Worm (Caenorhabditis elegans) whole organism, early embryonic: ENCODE data around the gene Y25C1A.13.
"Not testable (repeated sequence)": the region's sequence is repeated elsewhere in the genome, so short reads cannot be mapped to it uniquely, and the experiment has no call there.

Source experiments
- B0310.2 ChIP-seq: sonication (generic microtip); optimal IDR thresholded peaks from 2 replicates; lab custom pipeline; 2016; ENCODE audit warnings: mild to moderate bottlenecking, missing genetic modification characterization, missing compliant biosample characterization
- F13C5.2 ChIP-seq: sonication (generic microtip); optimal IDR thresholded peaks from 2 replicates; lab custom pipeline; 2017; ENCODE audit warnings: mild to moderate bottlenecking, missing genetic modification characterization, inconsistent platforms, missing compliant biosample characterization
- aly-1 ChIP-seq: sonication (generic microtip); optimal IDR thresholded peaks from 2 replicates; lab custom pipeline; 2016; ENCODE audit warnings: missing genetic modification characterization, missing compliant biosample characterization
- ama-1 ChIP-seq: fragments of 150-350 bp; optimal IDR thresholded peaks from 2 replicates; lab custom pipeline; 2014
- ceh-13 ChIP-seq: fragments of 200-800 bp; sonication (Bioruptor generic); optimal IDR thresholded peaks from 2 replicates; lab custom pipeline; 2018; ENCODE audit warnings: mild to moderate bottlenecking, missing genetic modification characterization, missing compliant biosample characterization
- ceh-36 ChIP-seq: sonication (generic microtip); optimal IDR thresholded peaks from 2 replicates; lab custom pipeline; 2016; ENCODE audit warnings: missing genetic modification characterization, inconsistent platforms, missing compliant biosample characterization
- ets-7 ChIP-seq: sonication (generic microtip); optimal IDR thresholded peaks from 2 replicates; lab custom pipeline; 2016; ENCODE audit warnings: missing genotype, missing genetic modification characterization, missing compliant biosample characterization
- flt-1 ChIP-seq: fragments of 200-800 bp; sonication (Bioruptor generic); IDR thresholded peaks from 2 replicates; pipeline ENCODE4 v1.3.6; 2022; ENCODE audit warnings: missing genetic modification characterization, missing compliant biosample characterization
- hmbx-1 ChIP-seq: sonication (generic microtip); optimal IDR thresholded peaks from 2 replicates; lab custom pipeline; 2016; ENCODE audit warnings: mild to moderate bottlenecking, missing genetic modification characterization, missing compliant biosample characterization
- hmg-4 ChIP-seq: fragments of 200-800 bp; sonication (Bioruptor generic); optimal IDR thresholded peaks from 2 replicates; lab custom pipeline; 2018; ENCODE audit warnings: mild to moderate bottlenecking, missing genetic modification characterization, missing compliant biosample characterization
- hnd-1 ChIP-seq: sonication (generic microtip); optimal IDR thresholded peaks from 2 replicates; lab custom pipeline; 2016; ENCODE audit warnings: missing genetic modification characterization, missing compliant biosample characterization
- pes-1 ChIP-seq: fragments of 200-800 bp; sonication (Bioruptor generic); IDR thresholded peaks from 2 replicates; pipeline ENCODE4 v1.3.6; 2022; ENCODE audit warnings: missing genetic modification reagents, missing genetic modification characterization, missing compliant biosample characterization
- scrt-1 ChIP-seq: fragments of 200-800 bp; sonication (Bioruptor generic); IDR thresholded peaks from 2 replicates; pipeline ENCODE4 v1.3.6; 2022; ENCODE audit warnings: missing genetic modification characterization, missing compliant biosample characterization
- sea-1 ChIP-seq: fragments of 200-800 bp; sonication (Bioruptor generic); conservative IDR thresholded peaks from 2 replicates; pipeline ENCODE4 v1.3.6; 2022; ENCODE audit warnings: missing genetic modification characterization, missing compliant biosample characterization
- tbx-11 ChIP-seq: fragments of 200-800 bp; sonication (Bioruptor generic); IDR thresholded peaks from 2 replicates; pipeline ENCODE4 v1.3.6; 2022; ENCODE audit warnings: missing genetic modification characterization, missing compliant biosample characterization
- tbx-37 ChIP-seq: fragments of 200-800 bp; sonication (Bioruptor generic); conservative IDR thresholded peaks from 2 replicates; pipeline ENCODE4 v1.3.6; 2022; ENCODE audit warnings: missing genetic modification reagents, missing genetic modification characterization, missing compliant biosample characterization
- tra-4 ChIP-seq: sonication (generic microtip); optimal IDR thresholded peaks from 2 replicates; lab custom pipeline; 2017; ENCODE audit warnings: missing genetic modification characterization, missing compliant biosample characterization

The Y25C1A.13 gene

ce11 chrII:3145842-3146241 is 34.8 kb upstream of the Y25C1A.13 start, which contains the start of gene T10D4.15:
T10D4.15 (plus strand) TSS chrII:3146142.
- TF ChIP-seq hmbx-1 (tag; lab: Kevin White, UChicago): no peak
- TF ChIP-seq tra-4 (tag; lab: Kevin White, UChicago): no peak
- TF ChIP-seq ceh-13 (GFP tag; lab: Kevin White, UChicago): no peak

ce11 chrII:3144552-3144951 is 33.5 kb upstream of the Y25C1A.13 start, which contains the start of gene sri-43:
sri-43 (minus strand) TSS chrII:3144652.
- TF ChIP-seq aly-1; scrt-1 (GFP tag; lab: Robert Waterston, UW); flt-1 (GFP tag; lab: Robert Waterston, UW): not testable (repeated sequence)

- not testable (repeated sequence) for TF ChIP-seq hmbx-1 (tag; lab: Kevin White, UChicago); B0310.2 (tag; lab: Kevin White, UChicago); tbx-11 (GFP tag; lab: Robert Waterston, UW)
These were observed 31.8 kb upstream of the Y25C1A.13 start, which contains the start of gene sri-42 for ce11 chrII:3142855-3143254. sri-42 (minus strand) TSS chrII:3142955.

DNA sequence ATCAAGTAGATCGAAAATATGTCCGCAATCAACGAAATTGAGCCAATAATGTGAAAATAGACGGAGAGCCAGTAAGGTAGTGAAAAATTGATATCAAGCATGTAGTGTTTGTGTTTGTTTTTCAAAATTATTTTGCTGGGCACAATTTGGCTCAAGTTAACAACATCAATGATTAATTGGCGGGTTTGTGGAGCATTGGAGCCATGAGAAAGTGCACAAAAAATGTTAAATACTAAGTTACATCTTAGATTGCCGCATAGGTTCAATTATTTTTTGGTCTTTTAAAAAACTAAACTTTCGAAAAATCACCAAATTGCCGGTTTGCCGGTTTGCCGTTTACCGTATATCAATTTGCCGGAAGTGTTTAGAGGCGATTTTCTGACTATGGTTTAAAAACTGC is 26.8 kb upstream of the Y25C1A.13 start, which contains the start of gene sri-54:
Gene sri-54, minus strand, starts transcription at position 101 of the 400 bp plus-strand sequence.
- no peak for TF ChIP-seq flt-1 (GFP tag; lab: Robert Waterston, UW)
- no peak for TF ChIP-seq tbx-37
- no peak for TF ChIP-seq tbx-11 (GFP tag; lab: Robert Waterston, UW)
- no peak for TF ChIP-seq ets-7 (tag; lab: Kevin White, UChicago)
- TF ChIP-seq sea-1 (GFP tag; lab: Robert Waterston, UW): no peak
- no peak for TF ChIP-seq hmg-4 (GFP tag; lab: Kevin White, UChicago)
- no peak for TF ChIP-seq ceh-13 (GFP tag; lab: Kevin White, UChicago)
- no peak for TF ChIP-seq tra-4 (tag; lab: Kevin White, UChicago)
- TF ChIP-seq aly-1: no peak
- no peak for TF ChIP-seq hmbx-1 (tag; lab: Kevin White, UChicago)
- no peak for TF ChIP-seq hnd-1

DNA sequence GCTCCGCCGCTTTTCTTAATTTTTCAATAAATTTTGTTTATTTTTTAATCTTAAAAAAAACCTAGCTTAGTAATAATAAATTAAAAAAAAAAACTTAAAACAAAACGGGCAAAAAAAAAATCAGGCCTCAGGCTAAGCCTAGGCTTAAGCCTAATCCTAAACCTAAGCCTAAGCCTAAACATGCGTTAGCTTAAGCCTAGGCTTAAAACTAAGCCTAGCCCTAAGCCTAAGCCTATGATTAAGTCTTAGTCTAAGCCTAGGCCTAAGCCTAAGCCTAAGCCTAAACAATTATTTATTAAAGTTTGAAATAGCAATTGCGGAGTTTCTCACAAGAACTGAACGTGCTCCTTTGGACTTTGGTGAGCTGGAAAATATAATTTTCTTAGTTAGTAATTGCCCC is 24.2 kb upstream of the Y25C1A.13 start:
- TF ChIP-seq ceh-36: peak; percentile 63
- no peak for TF ChIP-seq tra-4 (tag; lab: Kevin White, UChicago)
- no peak for TF ChIP-seq B0310.2 (tag; lab: Kevin White, UChicago)
- TF ChIP-seq aly-1: no peak
- TF ChIP-seq tbx-37: no peak

DNA sequence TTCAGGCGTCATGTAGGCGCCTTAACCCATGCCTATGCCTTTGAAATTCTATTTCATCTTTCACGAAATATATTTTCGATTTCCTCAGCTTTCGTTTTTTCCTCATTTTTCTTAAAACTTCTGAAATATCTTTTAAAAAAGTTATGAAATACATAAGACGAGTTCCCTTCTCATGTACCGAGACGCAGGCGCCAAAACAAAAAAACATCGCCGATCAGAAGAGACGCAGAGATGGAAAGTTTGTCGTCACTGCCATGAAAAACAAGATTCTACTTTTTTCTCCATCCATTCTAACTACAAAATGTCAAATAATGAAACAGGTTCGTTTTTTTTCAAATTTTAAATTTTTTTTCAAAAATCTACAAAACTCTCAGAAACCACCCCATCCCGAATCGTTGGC is 18.0 kb upstream of the Y25C1A.13 start, which contains the start of gene chil-24:
Gene chil-24, plus strand, starts transcription at position 156 of the 400 bp plus-strand sequence.
- TF ChIP-seq hmg-4 (GFP tag; lab: Kevin White, UChicago) (no peak), pes-1 (GFP tag; lab: Robert Waterston, UW) (no peak), ama-1 (no peak), ceh-13 (GFP tag; lab: Kevin White, UChicago) (no peak), ceh-36 (no peak), hmbx-1 (tag; lab: Kevin White, UChicago) (no peak), tra-4 (tag; lab: Kevin White, UChicago) (no peak), ets-7 (tag; lab: Kevin White, UChicago) (no peak), sea-1 (GFP tag; lab: Robert Waterston, UW) (no peak), aly-1 (no peak)

ce11 chrII:3126741-3127140 is 15.7 kb upstream of the Y25C1A.13 start, which contains the start of gene ins-31:
ins-31 (plus strand) TSS chrII:3127041.
- 0 out of 2 replicates have a peak, but pooled peaks have one; percentile 32 for TF ChIP-seq pes-1 (GFP tag; lab: Robert Waterston, UW)

- TF ChIP-seq hmg-4 (GFP tag; lab: Kevin White, UChicago) (no peak), ama-1 (no peak), aly-1 (no peak), tbx-37 (no peak), B0310.2 (tag; lab: Kevin White, UChicago) (no peak), ceh-13 (GFP tag; lab: Kevin White, UChicago) (no peak), ceh-36 (no peak), F13C5.2 (tag; lab: Kevin White, UChicago) (no peak), flt-1 (GFP tag; lab: Robert Waterston, UW) (no peak), hmbx-1 (tag; lab: Kevin White, UChicago) (no peak), tra-4 (tag; lab: Kevin White, UChicago) (no peak), ets-7 (tag; lab: Kevin White, UChicago) (no peak), tbx-11 (GFP tag; lab: Robert Waterston, UW) (no peak), hnd-1 (no peak), sea-1 (GFP tag; lab: Robert Waterston, UW) (no peak), scrt-1 (GFP tag; lab: Robert Waterston, UW) (no peak), pes-1 (GFP tag; lab: Robert Waterston, UW) (no peak)
These were observed 15.3 kb upstream of the Y25C1A.13 start, which contains the start of gene ins-19 for ce11 chrII:3126341-3126740. ins-19 (minus strand) TSS chrII:3126441.

DNA sequence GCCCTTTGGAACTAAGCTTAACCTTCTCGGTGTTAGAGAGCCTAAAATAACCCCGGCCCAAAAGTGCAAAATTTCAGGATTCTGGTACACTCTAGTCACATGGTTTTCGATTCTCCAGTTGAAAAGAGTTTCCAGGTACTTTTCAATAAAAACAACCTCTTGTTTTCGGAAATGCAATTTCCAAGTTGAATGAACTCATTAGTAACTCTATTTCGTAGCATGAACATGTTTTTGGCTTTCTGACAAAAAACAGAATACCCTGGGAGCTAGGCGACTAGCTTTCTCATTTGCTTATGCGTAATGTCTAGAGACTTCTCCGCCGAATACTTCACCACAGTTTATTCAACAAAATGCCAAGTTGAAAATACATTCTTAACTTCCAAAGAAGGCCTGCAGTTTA is 12.2 kb upstream of the Y25C1A.13 start, which contains the start of gene srh-71:
Gene srh-71, plus strand, starts transcription at position 301 of the 400 bp plus-strand sequence.
- TF ChIP-seq tbx-37 (no peak), pes-1 (GFP tag; lab: Robert Waterston, UW) (no peak), hmbx-1 (tag; lab: Kevin White, UChicago) (no peak), hnd-1 (no peak)
